Worm (Caenorhabditis elegans): ENCODE results near the gene T10C6.16.

DNA sequence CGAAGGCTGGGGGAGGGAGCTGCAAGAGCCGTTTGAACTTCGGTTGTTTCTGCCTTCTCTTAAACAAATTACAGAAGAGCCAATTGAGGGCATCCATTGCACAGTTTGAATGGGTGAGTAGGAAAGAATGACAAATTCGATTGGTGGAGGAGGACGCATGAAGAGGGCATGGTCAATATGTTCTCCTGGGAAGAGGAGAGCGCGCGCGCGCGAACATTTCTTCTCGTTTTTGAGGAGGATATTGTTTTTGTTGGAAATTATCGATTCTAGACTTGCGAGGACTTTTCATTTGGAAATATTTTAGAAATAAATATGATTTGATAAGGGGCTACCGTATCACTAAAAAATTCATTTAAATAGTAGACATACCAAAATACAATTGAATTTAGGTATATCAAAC lies 1.2 kb downstream of the T10C6.16 start, which contains the start of gene T10C6.7:
- TF ChIP-seq sea-1 (GFP tag; conservative IDR thresholded peaks at IDR 0.05) (no peak), scrt-1 (GFP tag; IDR thresholded peaks at IDR 0.05) (no peak), hmg-4 (GFP tag; optimal IDR thresholded peaks at IDR 0.05) (no peak), tra-4 (tag; optimal IDR thresholded peaks at IDR 0.05) (no peak), ama-1 (optimal IDR thresholded peaks at IDR 0.05) (no peak), flt-1 (GFP tag; IDR thresholded peaks at IDR 0.05) (no peak), tbx-11 (GFP tag; IDR thresholded peaks at IDR 0.05) (no peak), ceh-13 (GFP tag; optimal IDR thresholded peaks at IDR 0.05) (no peak), aly-1 (tag; optimal IDR thresholded peaks at IDR 0.05) (no peak), F13C5.2 (tag; optimal IDR thresholded peaks at IDR 0.05) (no peak), pes-1 (GFP tag; IDR thresholded peaks at IDR 0.05) (no peak), ets-7 (tag; optimal IDR thresholded peaks at IDR 0.05) (no peak), B0310.2 (tag; optimal IDR thresholded peaks at IDR 0.05) (no peak)

Measured in whole organism, early embryonic.